Worm (Caenorhabditis elegans) whole organism, L1 larva: ENCODE measurements around the gene T22G5.3.

Experiments
- C04F5.9 ChIP-seq: sonication (generic microtip); optimal IDR thresholded peaks from 2 replicates; lab custom pipeline; 2016; ENCODE audit warnings: missing genetic modification characterization, missing compliant biosample characterization
- C16A3.4 ChIP-seq: fragments of 150-350 bp; optimal IDR thresholded peaks from 2 replicates; lab custom pipeline; 2014; ENCODE audit warnings: missing biosample characterization, missing genetic modification characterization
- Y116A8C.19 ChIP-seq: sonication (generic microtip); optimal IDR thresholded peaks from 2 replicates; lab custom pipeline; 2016; ENCODE audit warnings: missing compliant biosample characterization, missing genetic modification characterization, borderline replicate concordance
- aha-1 ChIP-seq: fragments of 150-350 bp; optimal IDR thresholded peaks from 2 replicates; lab custom pipeline; 2014; ENCODE audit warnings: missing biosample characterization, missing genetic modification characterization
- alr-1 ChIP-seq: fragments of 200-800 bp; sonication (Bioruptor generic); optimal IDR thresholded peaks from 2 replicates; lab custom pipeline; 2018; ENCODE audit warnings: borderline replicate concordance, mild to moderate bottlenecking, missing genetic modification characterization, missing compliant biosample characterization
- ama-1 ChIP-seq: fragments of 150-350 bp; optimal IDR thresholded peaks from 2 replicates; lab custom pipeline; 2014
- ceh-82 ChIP-seq, 3 experiments: fragments of 150-350 bp in 1 of 3; sonication (generic microtip) in 2 of 3; optimal IDR thresholded peaks; 2 replicates each; lab custom pipeline; 2014 to 2017; ENCODE audit warnings: missing biosample characterization in 3 of 3, missing genetic modification characterization in 3 of 3
- ceh-88 ChIP-seq: fragments of 200-800 bp; sonication (Bioruptor generic); IDR thresholded peaks from 2 replicates; pipeline ENCODE4 v1.3.6; 2022; ENCODE audit warnings: missing genetic modification characterization, missing compliant biosample characterization
- ces-1 ChIP-seq: fragments of 150-350 bp; optimal IDR thresholded peaks from 2 replicates; lab custom pipeline; 2014; ENCODE audit warnings: missing biosample characterization, missing genetic modification reagents, missing genetic modification characterization
- dpl-1 ChIP-seq, 3 experiments: fragments of 150-350 bp in 2 of 3; sonication (generic microtip) in 1 of 3; optimal IDR thresholded peaks; 2 replicates each; lab custom pipeline; 2014 to 2017; ENCODE audit warnings: missing biosample characterization in 3 of 3, missing genetic modification characterization in 3 of 3, missing genetic modification reagents in 3 of 3
- efl-3 ChIP-seq: fragments of 200-800 bp; sonication (Bioruptor generic); optimal IDR thresholded peaks from 2 replicates; lab custom pipeline; 2018; ENCODE audit warnings: mild to moderate bottlenecking, missing genetic modification characterization, missing compliant biosample characterization
- egl-13 ChIP-seq: sonication (generic microtip); optimal IDR thresholded peaks from 2 replicates; lab custom pipeline; 2016; ENCODE audit warnings: missing genotype, missing genetic modification reagents, missing genetic modification characterization, missing compliant biosample characterization
- egl-27 ChIP-seq, 2 experiments: fragments of 150-350 bp in 1 of 2; sonication (generic microtip); optimal IDR thresholded peaks; 3 replicates each; lab custom pipeline; 2017 to 2018; ENCODE audit warnings: missing biosample characterization in 2 of 2, missing genetic modification characterization in 2 of 2, missing genetic modification reagents in 2 of 2
- elt-2 ChIP-seq: sonication (generic microtip); optimal IDR thresholded peaks from 2 replicates; lab custom pipeline; 2016; ENCODE audit warnings: missing genetic modification characterization, mild to moderate bottlenecking, inconsistent platforms, missing compliant biosample characterization, missing genetic modification reagents
- elt-3 ChIP-seq, 6 experiments: fragments of 150-350 bp in 1 of 6; sonication (generic microtip); optimal IDR thresholded peaks; 2 replicates each; lab custom pipeline; 2017 to 2018; ENCODE audit warnings: missing biosample characterization in 6 of 6, missing genetic modification characterization in 6 of 6, inconsistent platforms in 1 of 6
- fkh-10 ChIP-seq: sonication (generic microtip); optimal IDR thresholded peaks from 2 replicates; lab custom pipeline; 2017; ENCODE audit warnings: missing biosample characterization, missing genetic modification reagents, missing genetic modification characterization
- fkh-8 ChIP-seq: sonication (generic microtip); optimal IDR thresholded peaks from 2 replicates; lab custom pipeline; 2016; ENCODE audit warnings: mild to moderate bottlenecking, missing genetic modification characterization, missing compliant biosample characterization
- hpl-2 ChIP-seq: fragments of 150-350 bp; optimal IDR thresholded peaks from 2 replicates; lab custom pipeline; 2014; ENCODE audit warnings: missing biosample characterization, missing genetic modification reagents, missing genetic modification characterization
- isw-1 ChIP-seq: fragments of 200-800 bp; sonication (Bioruptor generic); IDR thresholded peaks from 2 replicates; pipeline ENCODE4 v1.3.6; 2022; ENCODE audit warnings: missing genetic modification characterization, missing compliant biosample characterization
- jun-1 ChIP-seq: fragments of 150-350 bp; optimal IDR thresholded peaks from 2 replicates; lab custom pipeline; 2014; ENCODE audit warnings: missing biosample characterization, missing genetic modification reagents, missing genetic modification characterization
- lin-13 ChIP-seq: fragments of 150-350 bp; optimal IDR thresholded peaks from 2 replicates; lab custom pipeline; 2014; ENCODE audit warnings: missing biosample characterization, missing genetic modification reagents, missing genetic modification characterization
- lir-3 ChIP-seq: sonication (generic microtip); optimal IDR thresholded peaks from 2 replicates; lab custom pipeline; 2016; ENCODE audit warnings: mild to moderate bottlenecking, missing genetic modification characterization, moderate library complexity, missing compliant biosample characterization; ENCODE audit not compliant: poor library complexity
- lsy-2 ChIP-seq, 2 experiments: fragments of 150-350 bp; optimal IDR thresholded peaks; 2 replicates each; lab custom pipeline; 2014; ENCODE audit warnings: missing biosample characterization in 2 of 2, missing genetic modification characterization in 2 of 2
- mab-9 ChIP-seq: fragments of 200-800 bp; sonication (Bioruptor generic); IDR thresholded peaks from 2 replicates; pipeline ENCODE4 v1.3.6; 2022; ENCODE audit warnings: missing genetic modification reagents, missing genetic modification characterization, missing compliant biosample characterization
- mdl-1 ChIP-seq, 2 experiments: fragments of 150-350 bp; optimal IDR thresholded peaks; 2 replicates each; lab custom pipeline; 2014 to 2017; ENCODE audit warnings: missing biosample characterization in 2 of 2, missing genetic modification characterization in 2 of 2, inconsistent platforms in 1 of 2
- mep-1 ChIP-seq: fragments of 150-350 bp; optimal IDR thresholded peaks from 2 replicates; lab custom pipeline; 2014; ENCODE audit warnings: missing biosample characterization, missing genetic modification characterization
- nhr-12 ChIP-seq: sonication (generic microtip); optimal IDR thresholded peaks from 2 replicates; lab custom pipeline; 2017; ENCODE audit warnings: missing biosample characterization, missing genetic modification characterization
- nhr-19 ChIP-seq: fragments of 200-800 bp; sonication (Bioruptor generic); conservative IDR thresholded peaks from 2 replicates; pipeline ENCODE4 v1.3.6; 2022; ENCODE audit warnings: missing genetic modification characterization, missing compliant biosample characterization
- nhr-237 ChIP-seq: fragments of 150-350 bp; optimal IDR thresholded peaks from 2 replicates; lab custom pipeline; 2014; ENCODE audit warnings: missing biosample characterization, missing genetic modification characterization
- nhr-47 ChIP-seq: sonication (generic microtip); optimal IDR thresholded peaks from 2 replicates; lab custom pipeline; 2016; ENCODE audit warnings: mild to moderate bottlenecking, missing genetic modification characterization, moderate library complexity, missing compliant biosample characterization
- nhr-71 ChIP-seq: sonication (generic microtip); optimal IDR thresholded peaks from 2 replicates; lab custom pipeline; 2016; ENCODE audit warnings: mild to moderate bottlenecking, missing genetic modification characterization, moderate library complexity, missing compliant biosample characterization
- nhr-77 ChIP-seq: fragments of 150-350 bp; optimal IDR thresholded peaks from 2 replicates; lab custom pipeline; 2014; ENCODE audit warnings: missing biosample characterization, missing genetic modification characterization
- nhr-85 ChIP-seq: sonication (generic microtip); peaks from one replicate; lab custom pipeline; 2016; ENCODE audit warnings: missing genetic modification characterization, inconsistent platforms, missing compliant biosample characterization
- nhr-90 ChIP-seq: sonication (generic microtip); optimal IDR thresholded peaks from 2 replicates; lab custom pipeline; 2016; ENCODE audit warnings: mild to moderate bottlenecking, missing genetic modification characterization, missing compliant biosample characterization; ENCODE audit not compliant: poor library complexity
- pag-3 ChIP-seq: sonication (generic microtip); optimal IDR thresholded peaks from 2 replicates; lab custom pipeline; 2017; ENCODE audit warnings: missing genetic modification characterization, mild to moderate bottlenecking, missing compliant biosample characterization, antibody characterized with exemption, borderline replicate concordance; ENCODE audit not compliant: insufficient read depth
- pax-3 ChIP-seq: fragments of 200-800 bp; sonication (Bioruptor generic); optimal IDR thresholded peaks from 2 replicates; lab custom pipeline; 2018; ENCODE audit warnings: mild to moderate bottlenecking, missing genetic modification characterization, moderate library complexity, missing compliant biosample characterization
- rnt-1 ChIP-seq: sonication (generic microtip); optimal IDR thresholded peaks from 2 replicates; lab custom pipeline; 2016; ENCODE audit warnings: mild to moderate bottlenecking, missing genetic modification characterization, moderate library complexity, missing compliant biosample characterization
- snu-23 ChIP-seq: sonication (generic microtip); optimal IDR thresholded peaks from 2 replicates; lab custom pipeline; 2016; ENCODE audit warnings: missing genetic modification characterization, missing compliant biosample characterization
- sox-4 ChIP-seq: sonication (generic microtip); optimal IDR thresholded peaks from 2 replicates; lab custom pipeline; 2016; ENCODE audit warnings: missing genetic modification characterization, missing compliant biosample characterization
- sup-37 ChIP-seq: fragments of 200-800 bp; sonication (Bioruptor generic); optimal IDR thresholded peaks from 2 replicates; lab custom pipeline; 2018; ENCODE audit warnings: mild to moderate bottlenecking, missing genetic modification characterization, missing compliant biosample characterization
- swsn-7 ChIP-seq: sonication (generic microtip); optimal IDR thresholded peaks from 2 replicates; lab custom pipeline; 2016; ENCODE audit warnings: missing genetic modification characterization, missing compliant biosample characterization
- tlp-1 ChIP-seq: fragments of 150-350 bp; optimal IDR thresholded peaks from 2 replicates; lab custom pipeline; 2014; ENCODE audit warnings: missing biosample characterization, missing genetic modification characterization
- unc-30 ChIP-seq: sonication (generic microtip); optimal IDR thresholded peaks from 2 replicates; lab custom pipeline; 2017; ENCODE audit warnings: missing biosample characterization, missing genetic modification characterization
- vab-15 ChIP-seq: sonication (generic microtip); optimal IDR thresholded peaks from 2 replicates; lab custom pipeline; 2017; ENCODE audit warnings: missing genotype, mild to moderate bottlenecking, missing genetic modification characterization, missing compliant biosample characterization
- zip-4 ChIP-seq: fragments of 200-800 bp; sonication (Bioruptor generic); optimal IDR thresholded peaks from 2 replicates; lab custom pipeline; 2018; ENCODE audit warnings: mild to moderate bottlenecking, missing genetic modification characterization, moderate library complexity, missing compliant biosample characterization
- ztf-11 ChIP-seq, 2 experiments: sonication (generic microtip); optimal IDR thresholded peaks; 2 replicates each; lab custom pipeline; 2016 to 2017; ENCODE audit warnings: missing genetic modification characterization in 2 of 2, missing biosample characterization in 1 of 2, missing compliant biosample characterization in 1 of 2

The T22G5.3 gene

ce11 chrV:13907557-13908104, 26.9 kb downstream of the T22G5.3 start (continued):
- TF ChIP-seq dpl-1 (GFP tag; optimal IDR thresholded peaks at IDR 0.05; lab: Kevin White, UChicago) = peak in 1 of 3 experiments; percentile 6
- TF ChIP-seq fkh-8 (tag; lab: Kevin White, UChicago) = no peak
- no peak for TF ChIP-seq egl-27 (tag; optimal IDR thresholded peaks at IDR 0.05; lab: Kevin White, UChicago)
- no peak for TF ChIP-seq aha-1
- TF ChIP-seq egl-13 (tag; lab: Kevin White, UChicago) = no peak
- peak; percentile 96 for TF ChIP-seq ama-1 (lab: Kevin White, UChicago)
- TF ChIP-seq nhr-19 (GFP tag; lab: Robert Waterston, UW) = peak; percentile 54
- TF ChIP-seq mdl-1 (tag; optimal IDR thresholded peaks at IDR 0.05; lab: Kevin White, UChicago) = no peak
- TF ChIP-seq mep-1 (tag; lab: Kevin White, UChicago) = no peak
- peak; percentile 82 for TF ChIP-seq pax-3
- TF ChIP-seq ces-1 = no peak
- TF ChIP-seq pag-3 = no peak
- no peak for TF ChIP-seq nhr-12 (tag; lab: Kevin White, UChicago)
- peak; percentile 8 for TF ChIP-seq rnt-1 (tag; lab: Kevin White, UChicago)
- no peak for TF ChIP-seq vab-15 (tag; lab: Kevin White, UChicago)
- no peak for TF ChIP-seq elt-2 (tag; lab: Kevin White, UChicago)
- no peak for TF ChIP-seq ceh-88
- peak; percentile 11 for TF ChIP-seq snu-23 (GFP tag; lab: Kevin White, UChicago)
- TF ChIP-seq ceh-82 (tag; optimal IDR thresholded peaks at IDR 0.05; lab: Kevin White, UChicago) = no peak
- TF ChIP-seq nhr-47 (tag; lab: Kevin White, UChicago) = peak; percentile 52
- no peak for TF ChIP-seq lin-13 (GFP tag; lab: Kevin White, UChicago)
- TF ChIP-seq tlp-1 (tag; lab: Kevin White, UChicago) = no peak
- no peak for TF ChIP-seq nhr-77 (tag; lab: Kevin White, UChicago)
- peak; percentile 11 for TF ChIP-seq nhr-85
- peak in 1 of 2 experiments; percentile 45 for TF ChIP-seq lsy-2 (tag; optimal IDR thresholded peaks at IDR 0.05; lab: Kevin White, UChicago)
- TF ChIP-seq sup-37 = no peak
- no peak for TF ChIP-seq sox-4 (tag; lab: Kevin White, UChicago)
- peak; percentile 38 for TF ChIP-seq nhr-71 (tag; lab: Kevin White, UChicago)
- peak; percentile 41 for TF ChIP-seq C16A3.4 (tag; lab: Kevin White, UChicago)
- TF ChIP-seq hpl-2 = peak; percentile 23
- TF ChIP-seq elt-3 (tag; optimal IDR thresholded peaks at IDR 0.05; lab: Kevin White, UChicago) = no peak
- TF ChIP-seq nhr-237 (tag; lab: Kevin White, UChicago) = no peak
- no peak for TF ChIP-seq alr-1 (tag; lab: Kevin White, UChicago)
- no peak for TF ChIP-seq jun-1 (tag; lab: Kevin White, UChicago)
- no peak for TF ChIP-seq zip-4 (GFP tag; lab: Kevin White, UChicago)
- TF ChIP-seq ztf-11 (tag; optimal IDR thresholded peaks at IDR 0.05; lab: Kevin White, UChicago) = no peak
- TF ChIP-seq unc-30 (tag; lab: Kevin White, UChicago) = no peak
- TF ChIP-seq isw-1 (GFP tag; lab: Robert Waterston, UW) = no peak
- no peak for TF ChIP-seq fkh-10 (GFP tag; lab: Kevin White, UChicago)
- TF ChIP-seq C04F5.9 (tag; lab: Kevin White, UChicago) = no peak
- TF ChIP-seq nhr-90 (tag; lab: Kevin White, UChicago) = peak; percentile 64
- TF ChIP-seq mab-9 (GFP tag; lab: Robert Waterston, UW) = no peak
- TF ChIP-seq lir-3 (tag; lab: Kevin White, UChicago) = peak; percentile 47
- no peak for TF ChIP-seq swsn-7 (tag; lab: Kevin White, UChicago)
- TF ChIP-seq efl-3 (GFP tag; lab: Kevin White, UChicago) = no peak
- no peak for TF ChIP-seq Y116A8C.19 (tag; lab: Kevin White, UChicago)
